Worm (Caenorhabditis elegans) whole organism, late embryonic: Measurements from ENCODE around the gene F13H10.5.
A peak's percentile ranks its signal among the peaks of the same experiment; 100 is the strongest.

Experiments used
- F13H6.1 ChIP-seq: sonication (generic microtip); optimal IDR thresholded peaks from 2 replicates; lab custom pipeline; 2016; ENCODE audit warnings: missing genetic modification characterization, missing compliant biosample characterization
- K09A11.1 ChIP-seq: sonication (generic microtip); optimal IDR thresholded peaks from 2 replicates; lab custom pipeline; 2017; ENCODE audit warnings: antibody characterized with exemption, mild to moderate bottlenecking, missing genetic modification characterization, missing compliant biosample characterization; ENCODE audit not compliant: insufficient read depth
- T23F11.4 ChIP-seq: fragments of 200-800 bp; sonication (Bioruptor generic); optimal IDR thresholded peaks from 2 replicates; lab custom pipeline; 2018; ENCODE audit warnings: mild to moderate bottlenecking, missing genetic modification characterization, missing compliant biosample characterization
- ceh-14 ChIP-seq: sonication (generic microtip); optimal IDR thresholded peaks from 2 replicates; lab custom pipeline; 2016; ENCODE audit warnings: missing genotype, missing genetic modification characterization, missing compliant biosample characterization
- ceh-18 ChIP-seq: sonication (generic microtip); optimal IDR thresholded peaks from 2 replicates; lab custom pipeline; 2016; ENCODE audit warnings: missing genetic modification characterization, missing compliant biosample characterization
- ceh-2 ChIP-seq: sonication (generic microtip); optimal IDR thresholded peaks from 2 replicates; lab custom pipeline; 2016; ENCODE audit warnings: missing genotype, missing genetic modification characterization, missing compliant biosample characterization
- ceh-24 ChIP-seq: sonication (generic microtip); optimal IDR thresholded peaks from 2 replicates; lab custom pipeline; 2016; ENCODE audit warnings: mild to moderate bottlenecking, missing genetic modification characterization, missing compliant biosample characterization
- ceh-9 ChIP-seq: sonication (generic microtip); optimal IDR thresholded peaks from 2 replicates; lab custom pipeline; 2016; ENCODE audit warnings: mild to moderate bottlenecking, missing genetic modification characterization, inconsistent platforms, missing compliant biosample characterization
- che-1 ChIP-seq: sonication (generic microtip); optimal IDR thresholded peaks from 2 replicates; lab custom pipeline; 2016; ENCODE audit warnings: mild to moderate bottlenecking, missing genetic modification characterization, missing compliant biosample characterization
- dmd-4 ChIP-seq: sonication (generic microtip); optimal IDR thresholded peaks from 2 replicates; lab custom pipeline; 2016; ENCODE audit warnings: borderline replicate concordance, missing genetic modification characterization, missing compliant biosample characterization
- dve-1 ChIP-seq: sonication (generic microtip); optimal IDR thresholded peaks from 2 replicates; lab custom pipeline; 2017; ENCODE audit warnings: antibody characterized with exemption, mild to moderate bottlenecking, missing genetic modification characterization, missing compliant biosample characterization
- elt-2 ChIP-seq: sonication (generic microtip); optimal IDR thresholded peaks from 2 replicates; lab custom pipeline; 2016; ENCODE audit warnings: missing genetic modification reagents, missing genetic modification characterization, missing compliant biosample characterization
- ets-4 ChIP-seq: sonication (generic microtip); optimal IDR thresholded peaks from 2 replicates; lab custom pipeline; 2016; ENCODE audit warnings: missing genetic modification characterization, missing compliant biosample characterization
- eyg-1 ChIP-seq: sonication (generic microtip); optimal IDR thresholded peaks from 2 replicates; lab custom pipeline; 2016; ENCODE audit warnings: missing genotype, missing genetic modification characterization, missing compliant biosample characterization
- fax-1 ChIP-seq: sonication (generic microtip); optimal IDR thresholded peaks from 2 replicates; lab custom pipeline; 2016; ENCODE audit warnings: missing genotype, missing genetic modification characterization, missing compliant biosample characterization
- hlh-15 ChIP-seq: sonication (generic microtip); optimal IDR thresholded peaks from 2 replicates; lab custom pipeline; 2016; ENCODE audit warnings: missing genetic modification characterization, missing compliant biosample characterization
- hlh-6 ChIP-seq: sonication (generic microtip); optimal IDR thresholded peaks from 2 replicates; lab custom pipeline; 2016; ENCODE audit warnings: missing genotype, missing genetic modification characterization, missing compliant biosample characterization
- hlh-8 ChIP-seq: sonication (generic microtip); optimal IDR thresholded peaks from 2 replicates; lab custom pipeline; 2016; ENCODE audit warnings: missing genotype, missing genetic modification characterization, missing compliant biosample characterization
- lin-11 ChIP-seq: fragments of 200-800 bp; sonication (Bioruptor generic); optimal IDR thresholded peaks from 2 replicates; lab custom pipeline; 2018; ENCODE audit warnings: mild to moderate bottlenecking, missing genetic modification characterization, missing compliant biosample characterization
- nfya-1 ChIP-seq: sonication (generic microtip); optimal IDR thresholded peaks from 2 replicates; lab custom pipeline; 2017; ENCODE audit warnings: missing genetic modification characterization, mild to moderate bottlenecking, missing compliant biosample characterization, antibody characterized with exemption, moderate library complexity
- nhr-11 ChIP-seq: fragments of 150-350 bp; optimal IDR thresholded peaks from 2 replicates; lab custom pipeline; 2014; ENCODE audit warnings: missing biosample characterization, missing genetic modification characterization
- npax-4 ChIP-seq: sonication (generic microtip); optimal IDR thresholded peaks from 2 replicates; lab custom pipeline; 2016; ENCODE audit warnings: missing genetic modification characterization, missing compliant biosample characterization
- pha-2 ChIP-seq: sonication (generic microtip); optimal IDR thresholded peaks from 2 replicates; lab custom pipeline; 2017; ENCODE audit warnings: mild to moderate bottlenecking, missing genetic modification characterization, missing compliant biosample characterization
- pros-1 ChIP-seq: fragments of 150-350 bp; optimal IDR thresholded peaks from 2 replicates; lab custom pipeline; 2014; ENCODE audit warnings: missing biosample characterization, missing genetic modification reagents, missing genetic modification characterization
- ref-2 ChIP-seq: sonication (generic microtip); optimal IDR thresholded peaks from 2 replicates; lab custom pipeline; 2016; ENCODE audit warnings: missing genetic modification characterization, missing compliant biosample characterization
- sox-2 ChIP-seq: fragments of 200-800 bp; sonication (Bioruptor generic); IDR thresholded peaks from 2 replicates; pipeline ENCODE4 v1.3.6; 2022; ENCODE audit warnings: missing genetic modification reagents, missing genetic modification characterization, missing compliant biosample characterization
- tbx-2 ChIP-seq: sonication (generic microtip); optimal IDR thresholded peaks from 2 replicates; lab custom pipeline; 2016; ENCODE audit warnings: missing genetic modification characterization, missing compliant biosample characterization
- tbx-7 ChIP-seq: sonication (generic microtip); optimal IDR thresholded peaks from 2 replicates; lab custom pipeline; 2016; ENCODE audit warnings: missing genotype, missing genetic modification characterization, missing compliant biosample characterization
- unc-3 ChIP-seq, 2 experiments: fragments of 200-800 bp in 1 of 2; sonication (Bioruptor generic) in 1 of 2; sonication (generic microtip) in 1 of 2; conservative IDR thresholded peaks in 1 of 2; optimal IDR thresholded peaks in 1 of 2; 2 replicates each; pipeline versions ENCODE4 v1.3.6 to Lab custom; 2016 to 2022; ENCODE audit warnings: missing compliant biosample characterization in 2 of 2, missing genetic modification characterization in 2 of 2, missing genetic modification reagents in 1 of 2
- unc-42 ChIP-seq: sonication (generic microtip); optimal IDR thresholded peaks from 2 replicates; lab custom pipeline; 2016; ENCODE audit warnings: missing genotype, missing genetic modification characterization, missing compliant biosample characterization
- unc-86 ChIP-seq: sonication (generic microtip); optimal IDR thresholded peaks from 2 replicates; lab custom pipeline; 2016; ENCODE audit warnings: missing genetic modification characterization, missing compliant biosample characterization
- zip-5 ChIP-seq: sonication (generic microtip); optimal IDR thresholded peaks from 2 replicates; lab custom pipeline; 2016; ENCODE audit warnings: missing genetic modification characterization, missing compliant biosample characterization

F13H10.5 gene

ce11 chrIV:11011920-11012319 is 21.1 kb downstream of the F13H10.5 start, which contains the start of gene ndx-9:
Gene ndx-9 (minus strand): TSS chrIV:11012020.
- no peak for TF ChIP-seq nfya-1 (tag; lab: Kevin White, UChicago)
- no peak for TF ChIP-seq ceh-24
- no peak for TF ChIP-seq pha-2 (tag; lab: Kevin White, UChicago)
- no peak for TF ChIP-seq unc-86 (tag; lab: Kevin White, UChicago)
- TF ChIP-seq F13H6.1 = no peak
- TF ChIP-seq dve-1 (tag; lab: Kevin White, UChicago) = no peak
- TF ChIP-seq sox-2 (GFP tag; lab: Robert Waterston, UW) = no peak
- no peak for TF ChIP-seq tbx-2 (tag; lab: Kevin White, UChicago)
- TF ChIP-seq pros-1 (tag; lab: Kevin White, UChicago) = no peak
- no peak for TF ChIP-seq zip-5 (tag; lab: Kevin White, UChicago)

ce11 chrIV:11015881-11016280 is 25.1 kb downstream of the F13H10.5 start, which contains the start of gene F13H10.3:
Gene F13H10.3 (minus strand): TSS chrIV:11015953.
- TF ChIP-seq ceh-9 (tag; lab: Kevin White, UChicago) (no peak), elt-2 (tag; lab: Kevin White, UChicago) (peak; percentile 25)
- TF ChIP-seq, all 69 proteins: peak for 1

- TF ChIP-seq tbx-7 = peak; percentile 25
- peak; percentile 14 for TF ChIP-seq ceh-14 (tag; lab: Kevin White, UChicago)
- no peak for TF ChIP-seq T23F11.4
- peak; percentile 73 for TF ChIP-seq elt-2 (tag; lab: Kevin White, UChicago)
- TF ChIP-seq hlh-15 (tag; lab: Kevin White, UChicago) = no peak
- no peak for TF ChIP-seq unc-3 (GFP tag; conservative IDR thresholded peaks at IDR 0.05; lab: Robert Waterston, UW)
- TF ChIP-seq unc-3 (tag; optimal IDR thresholded peaks at IDR 0.05; lab: Kevin White, UChicago) = no peak
- no peak for TF ChIP-seq dmd-4 (tag; lab: Kevin White, UChicago)
- TF ChIP-seq unc-42 = peak; percentile 82
- peak; percentile 37 for TF ChIP-seq tbx-2 (tag; lab: Kevin White, UChicago)
- no peak for TF ChIP-seq ref-2 (tag; lab: Kevin White, UChicago)
- TF ChIP-seq hlh-8 = no peak
- TF ChIP-seq ceh-2 (tag; lab: Kevin White, UChicago) = no peak
Measured at ce11 chrIV:11019962-11020550, 29.3 kb downstream of the F13H10.5 start, which contains the start of gene F13H10.8. Gene F13H10.8 (plus strand): TSS chrIV:11020517.

DNA sequence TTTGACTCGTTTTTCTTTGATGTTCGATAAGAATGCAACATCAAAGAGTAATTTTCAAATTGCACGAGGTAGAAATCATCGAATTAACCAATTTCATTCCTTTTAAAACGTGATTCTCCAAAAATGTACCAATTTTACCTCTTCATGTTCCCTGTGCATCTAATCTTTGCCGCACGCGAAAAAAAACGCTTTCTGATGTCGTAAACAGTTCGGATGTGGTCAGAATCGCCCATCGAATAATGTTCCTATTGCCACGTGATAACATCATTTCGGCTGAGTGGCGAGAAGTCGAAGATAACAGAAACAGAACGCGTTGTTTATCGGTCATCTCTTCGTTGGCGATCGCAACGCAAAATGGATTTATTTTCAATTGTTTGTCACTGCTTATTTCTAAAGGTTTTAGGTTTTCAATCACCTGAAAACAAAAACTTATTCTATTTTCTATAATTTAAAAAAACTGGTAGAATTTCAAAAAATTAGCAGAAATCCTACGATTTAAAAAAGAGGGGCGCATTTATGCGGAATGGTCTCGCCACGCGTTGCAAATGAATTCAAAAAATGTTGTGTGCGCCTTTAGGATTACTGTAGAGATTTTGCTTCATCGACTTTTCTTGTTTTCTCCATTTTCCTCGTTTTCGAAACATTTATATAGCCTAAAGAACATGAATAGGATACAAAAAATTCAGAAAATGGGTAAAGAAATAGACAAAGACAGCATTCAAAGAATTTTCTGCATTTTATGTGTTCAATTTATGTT is 30.9 kb downstream of the F13H10.5 start, which contains the start of gene mogs-1:
Gene mogs-1, minus strand, starts transcription at position 417 of the 757 bp plus-strand sequence.
- TF ChIP-seq che-1 (no peak), lin-11 (tag; lab: Kevin White, UChicago) (no peak), ceh-18 (tag; lab: Kevin White, UChicago) (no peak), eyg-1 (tag; lab: Kevin White, UChicago) (no peak), hlh-6 (tag; lab: Kevin White, UChicago) (no peak), nhr-11 (tag; lab: Kevin White, UChicago) (no peak), pros-1 (tag; lab: Kevin White, UChicago) (no peak), dmd-4 (tag; lab: Kevin White, UChicago) (no peak), tbx-2 (tag; lab: Kevin White, UChicago) (no peak), fax-1 (no peak), K09A11.1 (tag; lab: Kevin White, UChicago) (no peak), npax-4 (tag; lab: Kevin White, UChicago) (no peak), ceh-9 (tag; lab: Kevin White, UChicago) (no peak), ets-4 (tag; lab: Kevin White, UChicago) (no peak)
